Fruit fly (Drosophila melanogaster) whole organism, wandering third instar larva: ENCODE results near the gene Srlp.
A peak's percentile ranks its signal among the peaks of the same experiment; 100 is the strongest.

Experiments
- Abd-B ChIP-seq: fragments of >200 bp; optimal IDR thresholded peaks from 2 replicates; lab custom pipeline; 2017; ENCODE audit warnings: missing biosample characterization, missing genetic modification characterization
- CG32264 ChIP-seq: fragments of 200-800 bp; sonication (Bioruptor generic); optimal IDR thresholded peaks from 2 replicates; lab custom pipeline; 2016; ENCODE audit warnings: missing biosample characterization, missing genetic modification characterization
- CG9705 ChIP-seq: fragments of 200-800 bp; sonication (Bioruptor generic); optimal IDR thresholded peaks from 2 replicates; lab custom pipeline; 2018; ENCODE audit warnings: missing biosample characterization, mild to moderate bottlenecking, missing genetic modification characterization
- CrebA ChIP-seq: fragments of 200-800 bp; sonication (Bioruptor generic); optimal IDR thresholded peaks from 2 replicates; lab custom pipeline; 2016; ENCODE audit warnings: missing biosample characterization, mild to moderate bottlenecking, missing genetic modification characterization, borderline replicate concordance
- Dfd ChIP-seq: fragments of >200 bp; optimal IDR thresholded peaks from 2 replicates; lab custom pipeline; 2017; ENCODE audit warnings: missing biosample characterization, missing genetic modification characterization
- Dif ChIP-seq: fragments of 200-275, 200-300 bp; sonication (Bioruptor generic); optimal IDR thresholded peaks from 2 replicates; lab custom pipeline; 2018; ENCODE audit warnings: missing biosample characterization, missing genetic modification characterization; ENCODE audit not compliant: partially characterized antibody
- GATAd ChIP-seq: sonication (Bioruptor generic); optimal IDR thresholded peaks from 2 replicates; lab custom pipeline; 2016; ENCODE audit warnings: missing biosample characterization, missing genetic modification characterization
- HLH106 ChIP-seq: fragments of 200-800 bp; optimal IDR thresholded peaks from 3 replicates; lab custom pipeline; 2019; ENCODE audit warnings: missing biosample characterization, mild to moderate bottlenecking, missing genetic modification characterization, moderate library complexity
- Hnf4 ChIP-seq: fragments of 200-800 bp; sonication (Bioruptor generic); optimal IDR thresholded peaks from 2 replicates; lab custom pipeline; 2016; ENCODE audit warnings: missing biosample characterization, mild to moderate bottlenecking, missing genetic modification characterization
- Hr78 ChIP-seq: fragments of >200 bp; optimal IDR thresholded peaks from 2 replicates; lab custom pipeline; 2017; ENCODE audit warnings: missing biosample characterization, missing genetic modification characterization
- Hr83 ChIP-seq: fragments of 200-300 bp; sonication (Bioruptor generic); optimal IDR thresholded peaks from 2 replicates; lab custom pipeline; 2016; ENCODE audit warnings: missing biosample characterization, mild to moderate bottlenecking, missing genetic modification characterization, moderate library complexity; ENCODE audit not compliant: poor library complexity, severe bottlenecking
- Jra ChIP-seq: sonication (Bioruptor generic); optimal IDR thresholded peaks from 2 replicates; lab custom pipeline; 2016; ENCODE audit warnings: missing biosample characterization, missing genetic modification characterization
- Mio ChIP-seq: sonication (Bioruptor generic); optimal IDR thresholded peaks from 2 replicates; lab custom pipeline; 2016; ENCODE audit warnings: missing biosample characterization, missing genetic modification characterization
- Myc ChIP-seq: fragments of >200 bp; optimal IDR thresholded peaks from 2 replicates; lab custom pipeline; 2017
- N ChIP-seq: fragments of >200 bp; optimal IDR thresholded peaks from 2 replicates; lab custom pipeline; 2018; ENCODE audit warnings: missing biosample characterization, missing external identifiers, missing genetic modification characterization
- OdsH ChIP-seq: fragments of 200-800 bp; sonication (Bioruptor generic); optimal IDR thresholded peaks from 2 replicates; lab custom pipeline; 2016; ENCODE audit warnings: missing biosample characterization, mild to moderate bottlenecking, missing genetic modification characterization
- Rel ChIP-seq, 2 experiments: fragments of 200-800 bp; sonication (Bioruptor generic) in 1 of 2; optimal IDR thresholded peaks; 2 replicates in 1 of 2; 3 replicates in 1 of 2; lab custom pipeline; 2016 to 2019; ENCODE audit warnings: mild to moderate bottlenecking in 2 of 2, missing biosample characterization in 2 of 2, missing genetic modification characterization in 2 of 2, moderate library complexity in 1 of 2
- Sp1 ChIP-seq: fragments of 200-800 bp; sonication (Bioruptor generic); optimal IDR thresholded peaks from 3 replicates; lab custom pipeline; 2019; ENCODE audit warnings: missing biosample characterization, mild to moderate bottlenecking, missing genetic modification characterization, moderate library complexity
- Vsx2 ChIP-seq: fragments of 200-300, 225-300 bp; sonication (Bioruptor generic); optimal IDR thresholded peaks from 2 replicates; lab custom pipeline; 2018; ENCODE audit warnings: missing biosample characterization, missing genetic modification characterization; ENCODE audit not compliant: partially characterized antibody
- br ChIP-seq: fragments of 200-800 bp; sonication (Bioruptor generic); optimal IDR thresholded peaks from 2 replicates; lab custom pipeline; 2016; ENCODE audit warnings: missing biosample characterization, missing genetic modification characterization
- brk ChIP-seq: fragments of 200-800 bp; sonication (Bioruptor generic); optimal IDR thresholded peaks from 2 replicates; lab custom pipeline; 2016; ENCODE audit warnings: missing biosample characterization, mild to moderate bottlenecking, missing genetic modification characterization
- dl ChIP-seq, 2 experiments: fragments of 175-275, 200-275 bp in 1 of 2; fragments of 200-275 bp in 1 of 2; sonication (Bioruptor generic); optimal IDR thresholded peaks; lab custom pipeline; 2018; ENCODE audit warnings: mild to moderate bottlenecking in 2 of 2, missing biosample characterization in 2 of 2, missing genetic modification characterization in 2 of 2, moderate library complexity in 2 of 2; ENCODE audit not compliant: partially characterized antibody in 2 of 2, insufficient read depth in 1 of 2
- dmrt93B ChIP-seq: fragments of 200-800 bp; sonication (Bioruptor generic); optimal IDR thresholded peaks from 2 replicates; lab custom pipeline; 2018; ENCODE audit warnings: missing biosample characterization, mild to moderate bottlenecking, missing genetic modification characterization
- dsf ChIP-seq: sonication (Bioruptor generic); optimal IDR thresholded peaks from 2 replicates; lab custom pipeline; 2016; ENCODE audit warnings: missing biosample characterization, missing genetic modification characterization, borderline replicate concordance
- ey ChIP-seq: fragments of 200-800 bp; sonication (Bioruptor generic); optimal IDR thresholded peaks from 2 replicates; lab custom pipeline; 2016; ENCODE audit warnings: missing biosample characterization, missing genetic modification characterization
- foxo ChIP-seq, 2 experiments: fragments of 200-800 bp; sonication (Bioruptor generic); optimal IDR thresholded peaks; 2 replicates in 1 of 2; 3 replicates in 1 of 2; lab custom pipeline; 2016 to 2017; ENCODE audit warnings: missing biosample characterization in 2 of 2, missing genetic modification characterization in 2 of 2
- fru ChIP-seq: fragments of 200-800 bp; sonication (Bioruptor generic); optimal IDR thresholded peaks from 3 replicates; lab custom pipeline; 2016; ENCODE audit warnings: missing biosample characterization, mild to moderate bottlenecking, missing genetic modification characterization
- h ChIP-seq: fragments of 200-800 bp; sonication (Bioruptor generic); optimal IDR thresholded peaks from 3 replicates; lab custom pipeline; 2016; ENCODE audit warnings: missing biosample characterization, mild to moderate bottlenecking, missing genetic modification characterization
- jim ChIP-seq: fragments of 175-275, 200-325 bp; sonication (Bioruptor generic); optimal IDR thresholded peaks from 2 replicates; lab custom pipeline; 2016; ENCODE audit warnings: missing biosample characterization, mild to moderate bottlenecking, missing genetic modification characterization
- lola ChIP-seq: fragments of >200 bp; optimal IDR thresholded peaks from 2 replicates; lab custom pipeline; 2017; ENCODE audit warnings: missing biosample characterization, missing genetic modification characterization
- pan ChIP-seq: fragments of >200 bp; optimal IDR thresholded peaks from 2 replicates; lab custom pipeline; 2017
- psq ChIP-seq: fragments of 200-800 bp; sonication (Bioruptor generic); optimal IDR thresholded peaks from 3 replicates; lab custom pipeline; 2017; ENCODE audit warnings: missing biosample characterization, mild to moderate bottlenecking, missing genetic modification characterization, moderate library complexity
- rgr ChIP-seq: fragments of 200-800 bp; sonication (Bioruptor generic); optimal IDR thresholded peaks from 3 replicates; lab custom pipeline; 2016; ENCODE audit warnings: missing biosample characterization, mild to moderate bottlenecking, missing genetic modification characterization
- sage ChIP-seq: fragments of 200-800 bp; sonication (Bioruptor generic); optimal IDR thresholded peaks from 2 replicates; lab custom pipeline; 2016; ENCODE audit warnings: missing biosample characterization, mild to moderate bottlenecking, missing genetic modification characterization
- sv ChIP-seq: fragments of 200-800 bp; sonication (Bioruptor generic); optimal IDR thresholded peaks from 3 replicates; lab custom pipeline; 2016; ENCODE audit warnings: missing biosample characterization, missing genetic modification characterization
- tai ChIP-seq: sonication (Bioruptor generic); optimal IDR thresholded peaks from 2 replicates; lab custom pipeline; 2016; ENCODE audit warnings: missing biosample characterization, missing genetic modification characterization
- usp ChIP-seq: fragments of >200 bp; optimal IDR thresholded peaks from 2 replicates; lab custom pipeline; 2017; ENCODE audit warnings: missing biosample characterization, missing genetic modification characterization
- woc ChIP-seq: sonication (Bioruptor generic); optimal IDR thresholded peaks from 2 replicates; lab custom pipeline; 2016; ENCODE audit warnings: missing biosample characterization, mild to moderate bottlenecking, missing genetic modification characterization

Srlp gene

dm6 chr3R:12433764-12434163, at the start of gene Srlp, which contains the start of gene Aos1:
Srlp (plus strand) TSS chr3R:12434098.
Aos1 (minus strand) TSS chr3R:12433822.
- TF ChIP-seq psq (GFP tag; lab: Kevin White, UChicago) (peak; percentile 46), Jra (GFP tag; lab: Kevin White, UChicago) (no peak), tai (GFP tag; lab: Kevin White, UChicago) (no peak), woc (GFP tag; lab: Kevin White, UChicago) (no peak), Sp1 (GFP tag; lab: Kevin White, UChicago) (peak; percentile 68), HLH106 (tag; lab: Kevin White, UChicago) (peak; percentile 74), CrebA (GFP tag; lab: Kevin White, UChicago) (no peak), h (no peak), rgr (GFP tag; lab: Kevin White, UChicago) (peak; percentile 18), pan (no peak), Dif (GFP tag; lab: Kevin White, UChicago) (no peak), Abd-B (GFP tag; lab: Kevin White, UChicago) (no peak), dl (GFP tag; optimal IDR thresholded peaks at IDR 0.05; lab: Kevin White, UChicago; ENCODE audit: insufficient read depth in 1 of 2, partially characterized antibody in 2 of 2) (no peak), Rel (GFP tag; optimal IDR thresholded peaks at IDR 0.05; lab: Kevin White, UChicago) (no peak), Rel (tag; optimal IDR thresholded peaks at IDR 0.05; lab: Kevin White, UChicago) (peak; percentile 70), brk (GFP tag; lab: Kevin White, UChicago) (no peak), sv (GFP tag; lab: Kevin White, UChicago) (no peak), Myc (peak; percentile 95), CG32264 (GFP tag; lab: Kevin White, UChicago) (no peak), lola (GFP tag; lab: Kevin White, UChicago) (no peak), jim (GFP tag; lab: Kevin White, UChicago) (no peak), foxo (GFP tag; optimal IDR thresholded peaks at IDR 0.05; lab: Kevin White, UChicago) (peak in 1 of 2 experiments; percentile 60), Hr83 (GFP tag; lab: Kevin White, UChicago) (no peak), Mio (no peak), sage (GFP tag; lab: Kevin White, UChicago) (no peak), CG9705 (GFP tag; lab: Kevin White, UChicago) (peak; percentile 56), br (GFP tag; lab: Kevin White, UChicago) (no peak), dsf (GFP tag; lab: Kevin White, UChicago) (no peak), ey (GFP tag; lab: Kevin White, UChicago) (no peak), Hr78 (GFP tag; lab: Kevin White, UChicago) (no peak), usp (GFP tag; lab: Kevin White, UChicago) (no peak), GATAd (GFP tag; lab: Kevin White, UChicago) (no peak), OdsH (GFP tag; lab: Kevin White, UChicago) (peak; percentile 32), N (GFP tag; lab: Kevin White, UChicago) (no peak), Hnf4 (no peak), Vsx2 (GFP tag; lab: Kevin White, UChicago) (no peak), fru (GFP tag; lab: Kevin White, UChicago) (no peak), dmrt93B (GFP tag; lab: Kevin White, UChicago) (no peak), Dfd (GFP tag; lab: Kevin White, UChicago) (no peak)

DNA sequence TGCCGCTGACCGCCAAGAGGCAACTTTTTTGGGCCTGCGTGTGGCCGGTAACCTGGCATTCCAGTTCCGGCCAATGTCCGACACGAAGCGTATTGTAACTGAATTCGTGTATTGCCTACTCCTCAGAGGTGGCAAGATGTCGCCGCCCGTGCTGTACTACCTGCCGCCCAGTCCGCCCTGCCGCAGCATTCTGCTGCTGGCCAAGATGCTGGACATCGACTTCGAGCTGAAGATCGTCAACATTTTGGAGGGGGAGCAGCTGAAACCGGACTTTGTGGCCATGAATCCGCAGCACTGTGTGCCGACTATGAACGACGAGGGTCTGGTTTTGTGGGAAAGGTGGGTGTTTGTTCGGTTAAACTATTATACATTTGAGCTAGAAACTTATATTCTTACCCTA, 49.6 kb upstream of the Srlp start:
- no peak for TF ChIP-seq CrebA (GFP tag; lab: Kevin White, UChicago)
- no peak for TF ChIP-seq Vsx2 (GFP tag; lab: Kevin White, UChicago)
- TF ChIP-seq psq (GFP tag; lab: Kevin White, UChicago), result no peak
- TF ChIP-seq woc (GFP tag; lab: Kevin White, UChicago), result no peak
- TF ChIP-seq dsf (GFP tag; lab: Kevin White, UChicago), result no peak
- no peak for TF ChIP-seq Hr78 (GFP tag; lab: Kevin White, UChicago)
- TF ChIP-seq usp (GFP tag; lab: Kevin White, UChicago), result no peak
- no peak for TF ChIP-seq dl (GFP tag; optimal IDR thresholded peaks at IDR 0.05; lab: Kevin White, UChicago; ENCODE audit: insufficient read depth in 1 of 2, partially characterized antibody in 2 of 2)
- TF ChIP-seq Mio, result no peak
- TF ChIP-seq OdsH (GFP tag; lab: Kevin White, UChicago), result no peak
- no peak for TF ChIP-seq N (GFP tag; lab: Kevin White, UChicago)
- no peak for TF ChIP-seq Sp1 (GFP tag; lab: Kevin White, UChicago)
- TF ChIP-seq tai (GFP tag; lab: Kevin White, UChicago), result no peak
- TF ChIP-seq Abd-B (GFP tag; lab: Kevin White, UChicago), result no peak
